Comparison of ENCODE assay signal across 3 fruit fly cellular contexts in the genomic region with DNA sequence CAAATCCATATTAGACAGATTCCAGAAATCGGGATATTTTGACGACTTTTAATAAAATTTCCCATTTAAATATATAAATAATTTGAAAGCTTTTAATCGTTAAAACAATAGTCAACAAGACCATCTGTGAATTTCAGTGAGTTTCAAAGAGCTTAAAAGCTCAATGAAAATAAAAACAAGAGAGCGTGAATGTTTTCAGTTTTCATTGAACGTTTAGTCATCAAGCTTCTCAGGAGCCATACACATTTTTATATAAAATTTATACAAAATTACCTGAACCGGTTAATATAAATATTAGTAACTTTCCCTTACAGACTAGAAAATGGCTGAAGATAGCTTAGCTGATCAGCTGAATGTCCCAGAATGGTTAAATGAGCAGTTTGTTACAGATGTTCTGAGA.
A peak's percentile ranks its signal among the peaks of the same experiment; 100 is the strongest.
TF ChIP-seq lines count a peak whose summit lies in the region.

A gene (plus strand): TSS at position 226 of the 400 bp plus-strand sequence.

- no peak for TF ChIP-seq CTCF in whole organism, embryonic (GFP tag; optimal IDR thresholded peaks at IDR 0.05; lab: Kevin White, UChicago)

TF ChIP-seq in whole organism, adult, 20 proteins besides CTCF, POLR2A, EP300 and RAD21:
- TF ChIP-seq kay (GFP tag; lab: Kevin White, UChicago; ENCODE audit: borderline replicate concordance) (peak; percentile 93), Crg-1 (GFP tag; optimal IDR thresholded peaks at IDR 0.05; lab: Kevin White, UChicago) (no peak), cic (GFP tag; optimal IDR thresholded peaks at IDR 0.05; lab: Kevin White, UChicago) (peak; percentile 26)

TF ChIP-seq in whole organism, embryonic, 481 proteins besides CTCF, POLR2A, EP300 and RAD21:
- TF ChIP-seq CrebB (tag; optimal IDR thresholded peaks at IDR 0.05; lab: Kevin White, UChicago) (no peak), lbe (GFP tag; optimal IDR thresholded peaks at IDR 0.05; lab: Kevin White, UChicago) (peak; percentile 30), CG10321 (GFP tag; IDR thresholded peaks at IDR 0.05; lab: Robert Waterston, UW) (no peak)

TF ChIP-seq in whole organism, wandering third instar larva, 38 proteins besides CTCF, POLR2A, EP300 and RAD21:
- peak; percentile 57 for TF ChIP-seq brk (GFP tag; optimal IDR thresholded peaks at IDR 0.05; lab: Kevin White, UChicago)
- no peak for TF ChIP-seq CG32264 (GFP tag; optimal IDR thresholded peaks at IDR 0.05; lab: Kevin White, UChicago)
